Fruit fly (Drosophila melanogaster) whole organism, embryonic: ENCODE data around the gene Shc.
A peak's percentile ranks its signal among the peaks of the same experiment; 100 is the strongest.

ENCODE experiments used
- ATbp ChIP-seq: fragments of 200-800 bp; sonication (Bioruptor generic); optimal IDR thresholded peaks from 2 replicates; lab custom pipeline; 2017; ENCODE audit warnings: missing biosample characterization, mild to moderate bottlenecking, missing genetic modification characterization, missing genetic modification reagents
- Abd-B ChIP-seq: fragments of 200-800 bp; sonication (Bioruptor generic); optimal IDR thresholded peaks from 2 replicates; lab custom pipeline; 2018; ENCODE audit warnings: missing biosample characterization, mild to moderate bottlenecking, missing genetic modification characterization, moderate library complexity
- Awh ChIP-seq: fragments of 200-800 bp; sonication (Bioruptor generic); IDR thresholded peaks from 2 replicates; pipeline ENCODE4, ENCODE4 v1.3.6; 2022; ENCODE audit warnings: missing biosample characterization, missing genetic modification characterization
- Bdp1 ChIP-seq: fragments of 200-800 bp; sonication (Bioruptor generic); optimal IDR thresholded peaks from 3 replicates; lab custom pipeline; 2016; ENCODE audit warnings: missing biosample characterization, missing genetic modification characterization
- Blimp-1 ChIP-seq: fragments of 200-800 bp; sonication (Bioruptor generic); optimal IDR thresholded peaks from 3 replicates; lab custom pipeline; 2018; ENCODE audit warnings: missing biosample characterization, missing genetic modification characterization, mild to moderate bottlenecking, moderate library complexity, missing genetic modification reagents
- CG10979 ChIP-seq: fragments of 200-800 bp; sonication (Bioruptor generic); optimal IDR thresholded peaks from 2 replicates; lab custom pipeline; 2018; ENCODE audit warnings: missing biosample characterization, mild to moderate bottlenecking, missing genetic modification characterization, moderate library complexity
- CG11247 ChIP-seq: fragments of 200-800 bp; sonication (Bioruptor generic); IDR thresholded peaks from 2 replicates; pipeline ENCODE4 v1.3.6; 2022; ENCODE audit warnings: missing biosample characterization, missing genetic modification characterization
- CG11723 ChIP-seq: fragments of 200-800 bp; sonication (Bioruptor generic); optimal IDR thresholded peaks from 2 replicates; lab custom pipeline; 2017; ENCODE audit warnings: missing biosample characterization, mild to moderate bottlenecking, missing genetic modification characterization
- CG12769 ChIP-seq: fragments of 200-800 bp; sonication (Bioruptor generic); optimal IDR thresholded peaks from 2 replicates; lab custom pipeline; 2019; ENCODE audit warnings: missing biosample characterization, mild to moderate bottlenecking, missing genetic modification characterization, moderate library complexity
- CG13775 ChIP-seq: fragments of 200-800 bp; sonication (Bioruptor generic); optimal IDR thresholded peaks from 3 replicates; lab custom pipeline; 2017; ENCODE audit warnings: missing biosample characterization, mild to moderate bottlenecking, missing genetic modification characterization
- CG13894 ChIP-seq: fragments of 200-800 bp; sonication (Bioruptor generic); optimal IDR thresholded peaks from 3 replicates; lab custom pipeline; 2018; ENCODE audit warnings: missing biosample characterization, mild to moderate bottlenecking, missing genetic modification characterization, moderate library complexity
- CG18599 ChIP-seq: fragments of 200-800 bp; sonication (Bioruptor generic); optimal IDR thresholded peaks from 3 replicates; lab custom pipeline; 2017; ENCODE audit warnings: missing biosample characterization, missing genetic modification characterization, mild to moderate bottlenecking, moderate library complexity, missing genetic modification reagents
- CG32767 ChIP-seq: fragments of 200-800 bp; sonication (Bioruptor generic); IDR thresholded peaks from 2 replicates; pipeline ENCODE4 v1.3.6; 2022; ENCODE audit warnings: missing biosample characterization, missing genetic modification characterization
- CG3281 ChIP-seq: fragments of 200-800 bp; sonication (Bioruptor generic); optimal IDR thresholded peaks from 3 replicates; lab custom pipeline; 2017; ENCODE audit warnings: missing biosample characterization, mild to moderate bottlenecking, missing genetic modification characterization
- CG34224 ChIP-seq: fragments of 200-800 bp; sonication (Bioruptor generic); IDR thresholded peaks from 3 replicates; pipeline ENCODE4 v1.3.6; 2022; ENCODE audit warnings: missing biosample characterization, missing genetic modification characterization; ENCODE audit not compliant: partially characterized antibody
- CG3726 ChIP-seq: fragments of 200-800 bp; sonication (Bioruptor generic); IDR thresholded peaks from 3 replicates; pipeline ENCODE4, ENCODE4 v1.3.6; 2022; ENCODE audit warnings: missing biosample characterization, missing genetic modification characterization
- CG42726 ChIP-seq: fragments of 200-800 bp; sonication (Bioruptor generic); IDR thresholded peaks from 2 replicates; pipeline ENCODE4 v1.3.6; 2022; ENCODE audit warnings: missing biosample characterization, missing genetic modification characterization; ENCODE audit not compliant: partially characterized antibody
- CG5245 ChIP-seq: fragments of 200-800 bp; sonication (Bioruptor generic); optimal IDR thresholded peaks from 3 replicates; lab custom pipeline; 2016; ENCODE audit warnings: missing biosample characterization, missing genetic modification characterization
- CG6765 ChIP-seq: fragments of 200-800 bp; sonication (Bioruptor generic); optimal IDR thresholded peaks from 3 replicates; lab custom pipeline; 2017; ENCODE audit warnings: missing biosample characterization, mild to moderate bottlenecking, missing genetic modification characterization
- CG6791 ChIP-seq: fragments of 200-800 bp; sonication (Bioruptor generic); IDR thresholded peaks from 3 replicates; pipeline ENCODE4 v1.3.6; 2022; ENCODE audit warnings: missing biosample characterization, missing genetic modification characterization; ENCODE audit not compliant: partially characterized antibody
- CG9727 ChIP-seq: fragments of 200-800 bp; sonication (Bioruptor generic); optimal IDR thresholded peaks from 3 replicates; lab custom pipeline; 2017; ENCODE audit warnings: missing biosample characterization, mild to moderate bottlenecking, missing genetic modification characterization
- CG9932 ChIP-seq: fragments of 200-800 bp; sonication (Bioruptor generic); IDR thresholded peaks from 2 replicates; pipeline ENCODE4 v1.3.6; 2022; ENCODE audit warnings: missing biosample characterization, missing genetic modification characterization
- Camta ChIP-seq: fragments of 200-800 bp; sonication (Bioruptor generic); optimal IDR thresholded peaks from 2 replicates; lab custom pipeline; 2016; ENCODE audit warnings: missing biosample characterization, missing genetic modification characterization
- D19A ChIP-seq: fragments of 200-800 bp; optimal IDR thresholded peaks from 3 replicates; lab custom pipeline; 2019; ENCODE audit warnings: missing biosample characterization, mild to moderate bottlenecking, missing genetic modification characterization, moderate library complexity
- Dfd ChIP-seq, 2 experiments: fragments of >200 bp; optimal IDR thresholded peaks; 2 replicates each; lab custom pipeline; 2017; ENCODE audit warnings: missing biosample characterization in 2 of 2, missing genetic modification characterization in 2 of 2
- Eip74EF ChIP-seq, 2 experiments: fragments of 200-800 bp in 1 of 2; fragments of >200 bp in 1 of 2; sonication (Bioruptor generic) in 1 of 2; optimal IDR thresholded peaks; 2 replicates each; lab custom pipeline; 2017 to 2019; ENCODE audit warnings: missing biosample characterization in 2 of 2, missing genetic modification characterization in 2 of 2, mild to moderate bottlenecking in 1 of 2, moderate library complexity in 1 of 2
- Hmr ChIP-seq: fragments of 200-800 bp; sonication (Bioruptor generic); optimal IDR thresholded peaks from 3 replicates; lab custom pipeline; 2017; ENCODE audit warnings: mild to moderate bottlenecking, missing biosample characterization, missing genetic modification reagents, missing genetic modification characterization
- NfI ChIP-seq: fragments of 200-800 bp; sonication (Bioruptor generic); optimal IDR thresholded peaks from 3 replicates; lab custom pipeline; 2018; ENCODE audit warnings: missing biosample characterization, mild to moderate bottlenecking, missing genetic modification characterization, moderate library complexity
- Rfx ChIP-seq: fragments of 200-800 bp; sonication (Bioruptor generic); IDR thresholded peaks from 2 replicates; pipeline ENCODE4 v1.3.6; 2022; ENCODE audit warnings: missing biosample characterization, missing genetic modification characterization
- Spps ChIP-seq: fragments of 200-800 bp; sonication (Bioruptor generic); optimal IDR thresholded peaks from 2 replicates; lab custom pipeline; 2018; ENCODE audit warnings: missing biosample characterization, mild to moderate bottlenecking, missing genetic modification characterization
- abd-A ChIP-seq: fragments of 200-800 bp; sonication (Bioruptor generic); optimal IDR thresholded peaks from 3 replicates; lab custom pipeline; 2019; ENCODE audit warnings: missing biosample characterization, mild to moderate bottlenecking, missing genetic modification characterization, moderate library complexity
- al ChIP-seq: fragments of 200-800 bp; sonication (Bioruptor generic); IDR thresholded peaks from 2 replicates; pipeline ENCODE4 v1.3.6; 2022; ENCODE audit warnings: missing biosample characterization, missing genetic modification characterization
- bowl ChIP-seq: fragments of 200-800 bp; sonication (Bioruptor generic); IDR thresholded peaks from 2 replicates; pipeline ENCODE4 v1.3.6; 2022; ENCODE audit warnings: missing biosample characterization, missing genetic modification characterization
- cato ChIP-seq: fragments of 200-800 bp; sonication (Bioruptor generic); optimal IDR thresholded peaks from 2 replicates; lab custom pipeline; 2016; ENCODE audit warnings: missing biosample characterization, missing genetic modification characterization, borderline replicate concordance
- chm ChIP-seq: fragments of 200-800 bp; sonication (Bioruptor generic); IDR thresholded peaks from 2 replicates; pipeline ENCODE4 v1.3.6; 2022; ENCODE audit warnings: missing biosample characterization, missing genetic modification characterization
- dati ChIP-seq: fragments of 200-800 bp; sonication (Bioruptor generic); IDR thresholded peaks from 2 replicates; pipeline ENCODE4 v1.3.6; 2022; ENCODE audit warnings: missing biosample characterization, missing genetic modification characterization
- ftz-f1 ChIP-seq: fragments of 200-800 bp; sonication (Bioruptor generic); optimal IDR thresholded peaks from 2 replicates; lab custom pipeline; 2016; ENCODE audit warnings: missing biosample characterization, missing genetic modification characterization
- grn ChIP-seq: fragments of 200-800 bp; sonication (Bioruptor generic); optimal IDR thresholded peaks from 3 replicates; lab custom pipeline; 2017; ENCODE audit warnings: missing biosample characterization, missing genetic modification characterization
- gsb ChIP-seq: fragments of 200-800 bp; sonication (Bioruptor generic); IDR thresholded peaks from 2 replicates; pipeline ENCODE4 v1.3.6; 2022; ENCODE audit warnings: missing biosample characterization, missing genetic modification characterization
- kni ChIP-seq: fragments of 200-800 bp; sonication (Bioruptor generic); optimal IDR thresholded peaks from 3 replicates; lab custom pipeline; 2017; ENCODE audit warnings: mild to moderate bottlenecking, missing biosample characterization, missing genetic modification reagents, missing genetic modification characterization
- mirr ChIP-seq: fragments of 200-800 bp; sonication (Bioruptor generic); optimal IDR thresholded peaks from 3 replicates; lab custom pipeline; 2018; ENCODE audit warnings: missing biosample characterization, mild to moderate bottlenecking, missing genetic modification characterization
- nom ChIP-seq: fragments of 200-800 bp; sonication (Bioruptor generic); optimal IDR thresholded peaks from 2 replicates; lab custom pipeline; 2017; ENCODE audit warnings: missing biosample characterization, missing genetic modification characterization, mild to moderate bottlenecking, moderate library complexity, missing genetic modification reagents
- rib ChIP-seq: fragments of 200-800 bp; sonication (Bioruptor generic); IDR thresholded peaks from 2 replicates; pipeline ENCODE4 v1.3.6; 2022; ENCODE audit warnings: missing biosample characterization, missing genetic modification characterization
- salm ChIP-seq: fragments of 200-800 bp; sonication (Bioruptor generic); optimal IDR thresholded peaks from 2 replicates; lab custom pipeline; 2018; ENCODE audit warnings: missing biosample characterization, mild to moderate bottlenecking, missing genetic modification characterization
- shn ChIP-seq: fragments of 200-800 bp; sonication (Bioruptor generic); optimal IDR thresholded peaks from 3 replicates; lab custom pipeline; 2016; ENCODE audit warnings: missing biosample characterization, missing genetic modification characterization
- sna ChIP-seq: fragments of 200-800 bp; sonication (Bioruptor generic); IDR thresholded peaks from 2 replicates; pipeline ENCODE4 v1.3.6; 2022; ENCODE audit warnings: missing biosample characterization, missing genetic modification characterization; ENCODE audit not compliant: partially characterized antibody
- sqz ChIP-seq: fragments of 200-800 bp; sonication (Bioruptor generic); optimal IDR thresholded peaks from 3 replicates; lab custom pipeline; 2018; ENCODE audit warnings: missing biosample characterization, mild to moderate bottlenecking, missing genetic modification characterization
- sug ChIP-seq: fragments of 200-800 bp; optimal IDR thresholded peaks from 2 replicates; lab custom pipeline; 2019; ENCODE audit warnings: missing biosample characterization, mild to moderate bottlenecking, missing genetic modification characterization, moderate library complexity
- wdn ChIP-seq: fragments of 200-800 bp; sonication (Bioruptor generic); IDR thresholded peaks from 2 replicates; pipeline ENCODE4 v1.3.6; 2022; ENCODE audit warnings: missing biosample characterization, missing genetic modification characterization
- yki ChIP-seq: fragments of >200 bp; optimal IDR thresholded peaks from 3 replicates; lab custom pipeline; 2018

Gene Shc

dm6 chr3L:9446731-9447238, 20.0 kb downstream of the Shc start, which contains the start of gene CG3529 (continued):
- TF ChIP-seq Hmr (GFP tag; lab: Kevin White, UChicago) (peak; percentile 48), Rfx (GFP tag; lab: Robert Waterston, UW) (peak; percentile 61), sug (tag; lab: Kevin White, UChicago) (peak; percentile 34), Awh (no peak), kni (peak; percentile 62), CG34224 (GFP tag; lab: Robert Waterston, UW) (0 out of 3 replicates have a peak, but pooled peaks have one; percentile 28), wdn (GFP tag; lab: Robert Waterston, UW) (no peak), Blimp-1 (GFP tag; lab: Kevin White, UChicago) (peak; percentile 26), CG13894 (tag; lab: Kevin White, UChicago) (no peak), ftz-f1 (GFP tag; lab: Kevin White, UChicago) (no peak), Dfd (GFP tag; optimal IDR thresholded peaks at IDR 0.05; lab: Kevin White, UChicago) (no peak), Eip74EF (GFP tag; optimal IDR thresholded peaks at IDR 0.05; lab: Kevin White, UChicago) (peak in 1 of 2 experiments; percentile 71), bowl (GFP tag; lab: Robert Waterston, UW) (no peak), CG11723 (GFP tag; lab: Kevin White, UChicago) (peak; percentile 13), shn (GFP tag; lab: Kevin White, UChicago) (no peak), CG3281 (GFP tag; lab: Kevin White, UChicago) (peak; percentile 25), CG10979 (no peak), CG9727 (peak; percentile 40), NfI (GFP tag; lab: Kevin White, UChicago) (peak; percentile 40), CG9932 (peak; percentile 42; the same call in 1 of the 2 replicates), sna (no peak), nom (GFP tag; lab: Kevin White, UChicago) (peak; percentile 51), yki (no peak), Abd-B (no peak), CG18599 (GFP tag; lab: Kevin White, UChicago) (no peak), ATbp (peak; percentile 34), CG11247 (GFP tag; lab: Robert Waterston, UW) (no peak), CG32767 (peak; percentile 29; the same call in 1 of the 2 replicates), CG12769 (tag; lab: Kevin White, UChicago) (peak; percentile 21), D19A (tag; lab: Kevin White, UChicago) (peak; percentile 44), rib (GFP tag; lab: Robert Waterston, UW) (no peak), Bdp1 (GFP tag; lab: Kevin White, UChicago) (peak; percentile 19), CG6765 (peak; percentile 28), abd-A (tag; lab: Kevin White, UChicago) (no peak), Spps (tag; lab: Kevin White, UChicago) (peak; percentile 9), Camta (GFP tag; lab: Kevin White, UChicago) (peak; percentile 25), cato (GFP tag; lab: Kevin White, UChicago) (no peak), sqz (GFP tag; lab: Kevin White, UChicago) (peak; percentile 82), CG6791 (GFP tag; lab: Robert Waterston, UW) (0 out of 3 replicates have a peak, but pooled peaks have one; percentile 46), salm (tag; lab: Kevin White, UChicago) (no peak), gsb (GFP tag; lab: Robert Waterston, UW) (0 out of 2 replicates have a peak, but pooled peaks have one; percentile 28), dati (GFP tag; lab: Robert Waterston, UW) (no peak), mirr (GFP tag; lab: Kevin White, UChicago) (no peak), CG13775 (GFP tag; lab: Kevin White, UChicago) (no peak), chm (GFP tag; lab: Robert Waterston, UW) (peak; percentile 50; the same call in 1 of the 2 replicates), al (GFP tag; lab: Robert Waterston, UW) (no peak), CG5245 (no peak), CG3726 (GFP tag; lab: Robert Waterston, UW) (no peak), grn (GFP tag; lab: Kevin White, UChicago) (no peak), CG42726 (GFP tag; lab: Robert Waterston, UW) (no peak)
